Fruit fly (Drosophila melanogaster): ENCODE measurements around the gene CG2972.

DNA sequence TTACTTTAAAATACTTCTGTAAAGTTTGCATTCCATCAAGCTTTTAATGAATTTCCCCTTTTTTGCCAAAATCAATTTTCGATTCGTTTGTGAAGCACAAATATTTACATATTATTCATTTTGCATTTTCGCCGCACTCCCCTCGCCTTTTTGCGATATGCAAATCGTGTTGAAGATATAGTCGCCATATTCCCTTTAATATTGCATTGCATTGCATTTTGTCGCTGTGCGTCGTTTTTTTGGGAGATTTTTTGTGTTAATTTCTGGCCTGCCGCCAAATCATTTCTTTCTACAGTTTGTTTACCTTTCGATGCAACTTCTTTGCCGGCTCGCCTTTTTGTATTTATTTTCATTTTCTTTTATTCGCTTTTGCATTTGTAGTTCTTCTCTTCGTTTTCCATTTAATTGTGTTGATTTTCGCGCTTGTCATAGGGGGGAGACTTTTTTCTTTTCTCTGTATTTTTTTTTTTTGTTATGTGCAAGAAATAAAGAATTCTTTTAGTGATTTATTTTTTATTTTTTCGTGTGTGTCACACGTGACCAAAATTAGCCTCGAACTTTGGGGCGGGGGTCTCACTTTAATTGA, 23.7 kb downstream of the CG2972 start:
- TF ChIP-seq Dll (optimal IDR thresholded peaks at IDR 0.05) (no peak), usp (GFP tag; optimal IDR thresholded peaks at IDR 0.05) (no peak), pan (optimal IDR thresholded peaks at IDR 0.05) (no peak), CG8478 (optimal IDR thresholded peaks at IDR 0.05) (no peak)

Data from whole organism.